Worm (Caenorhabditis elegans): ENCODE measurements around the gene gst-44.
"Not testable (repeated sequence)": the region's sequence is repeated elsewhere in the genome, so short reads cannot be mapped to it uniquely, and the experiment has no call there.

The gst-44 gene

DNA sequence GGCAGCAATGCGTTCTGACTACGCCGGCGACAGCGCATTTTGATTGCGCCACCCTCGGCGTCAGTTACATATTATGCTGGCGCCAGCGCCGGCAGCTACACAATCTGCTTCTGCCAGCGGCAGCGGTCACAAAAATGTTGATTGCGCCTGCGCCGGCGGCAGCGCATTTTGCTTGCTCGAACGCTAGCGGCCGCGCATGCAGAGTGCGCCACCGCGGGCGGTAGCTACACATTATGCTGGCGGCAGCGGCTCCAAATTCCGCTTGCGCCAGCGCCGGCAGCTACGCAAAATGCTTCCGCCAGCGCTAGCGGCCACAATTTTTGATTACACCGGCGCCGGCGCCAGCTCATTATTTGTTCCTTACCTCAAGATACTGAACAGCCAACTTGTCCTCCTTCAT is 13.5 kb upstream of the gst-44 start:
- TF ChIP-seq zag-1 (tag; optimal IDR thresholded peaks at IDR 0.05) (no peak), egl-27 (tag; optimal IDR thresholded peaks at IDR 0.05) (no peak), elt-3 (tag; optimal IDR thresholded peaks at IDR 0.05) (no peak), pha-4 (tag; optimal IDR thresholded peaks at IDR 0.05) (no peak), pqm-1 (tag; optimal IDR thresholded peaks at IDR 0.05) (no peak), lin-39 (tag; optimal IDR thresholded peaks at IDR 0.05) (no peak), daf-12 (tag; optimal IDR thresholded peaks at IDR 0.05) (no peak), nhr-25 (tag; optimal IDR thresholded peaks at IDR 0.05) (no peak), nhr-67 (tag; optimal IDR thresholded peaks at IDR 0.05) (no peak), ztf-4 (tag; optimal IDR thresholded peaks at IDR 0.05) (no peak), nhr-43 (tag; optimal IDR thresholded peaks at IDR 0.05; ENCODE audit: poor library complexity, severe bottlenecking) (no peak), nhr-237 (tag; optimal IDR thresholded peaks at IDR 0.05) (no peak), unc-39 (tag; optimal IDR thresholded peaks at IDR 0.05) (no peak), R02D3.7 (tag; optimal IDR thresholded peaks at IDR 0.05) (no peak), nhr-76 (tag; optimal IDR thresholded peaks at IDR 0.05) (no peak), ZK546.5 (tag; optimal IDR thresholded peaks at IDR 0.05) (no peak), mml-1 (tag; optimal IDR thresholded peaks at IDR 0.05) (no peak)

DNA sequence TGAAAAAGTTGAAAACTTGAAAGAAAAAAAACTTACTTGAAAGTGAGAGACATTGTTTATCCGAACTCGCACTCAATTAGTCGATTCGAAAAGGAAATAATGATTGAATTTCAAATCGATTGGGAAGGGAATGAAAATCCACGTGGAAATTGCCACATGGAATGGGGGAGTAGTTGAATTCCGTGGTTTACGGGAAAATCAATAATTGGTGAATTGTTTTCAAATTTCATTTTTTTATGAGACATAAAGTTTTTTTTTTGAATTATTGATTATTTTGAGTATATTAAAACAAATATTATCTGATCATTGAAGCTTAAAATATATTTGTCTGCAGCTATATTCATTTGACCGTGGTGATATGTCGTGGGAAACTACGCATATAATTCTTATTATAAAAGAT is 12.8 kb upstream of the gst-44 start, which contains the start of gene F13A7.1:
TSS of gene F13A7.1 (minus strand) at position 101 of the 400 bp plus-strand sequence.
- TF ChIP-seq R02D3.7 (tag; optimal IDR thresholded peaks at IDR 0.05) = no peak
- no peak for TF ChIP-seq nhr-67 (tag; optimal IDR thresholded peaks at IDR 0.05)
- no peak for TF ChIP-seq fkh-2 (tag; optimal IDR thresholded peaks at IDR 0.05)
- TF ChIP-seq ceh-16 (tag; optimal IDR thresholded peaks at IDR 0.05) = no peak
- no peak for TF ChIP-seq tbx-2 (tag; optimal IDR thresholded peaks at IDR 0.05)
- TF ChIP-seq snpc-4 (tag; optimal IDR thresholded peaks at IDR 0.05) = no peak

DNA sequence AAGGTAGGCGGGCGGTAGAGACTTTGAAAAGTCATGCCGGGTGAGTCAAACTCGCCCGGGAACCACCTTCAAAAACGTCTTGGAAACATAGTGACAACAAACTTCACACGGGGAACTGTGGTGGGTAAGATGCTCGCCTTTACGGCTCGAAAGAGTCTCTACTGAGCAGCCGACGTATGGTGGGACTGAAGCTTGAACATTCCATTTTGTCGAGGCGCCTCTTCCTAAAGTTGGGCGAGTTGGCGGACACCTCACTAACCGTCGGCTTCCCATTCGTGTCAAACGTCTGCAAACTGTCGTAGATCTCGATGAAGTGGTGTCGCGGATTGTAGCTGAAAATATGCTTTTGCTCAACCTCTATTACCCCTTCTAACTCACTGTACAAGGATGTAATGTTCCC is 7.7 kb upstream of the gst-44 start:
- TF ChIP-seq ceh-82 (tag; optimal IDR thresholded peaks at IDR 0.05) = no peak
- TF ChIP-seq R02D3.7 (tag; optimal IDR thresholded peaks at IDR 0.05) = no peak
- TF ChIP-seq sea-2 (GFP tag; optimal IDR thresholded peaks at IDR 0.05) = no peak
- TF ChIP-seq nhr-28 (tag; optimal IDR thresholded peaks at IDR 0.05) = no peak
- TF ChIP-seq egl-27 (tag; optimal IDR thresholded peaks at IDR 0.05) = no peak
- TF ChIP-seq ZK546.5 (tag; optimal IDR thresholded peaks at IDR 0.05) = no peak
- TF ChIP-seq tbx-2 (tag; optimal IDR thresholded peaks at IDR 0.05) = no peak
- TF ChIP-seq lsy-12 (tag; optimal IDR thresholded peaks at IDR 0.05) = no peak
- no peak for TF ChIP-seq unc-62 (GFP tag; optimal IDR thresholded peaks at IDR 0.05)
- TF ChIP-seq daf-12 (tag; optimal IDR thresholded peaks at IDR 0.05) = no peak
- TF ChIP-seq nhr-237 (tag; optimal IDR thresholded peaks at IDR 0.05) = no peak
- TF ChIP-seq mdl-1 (tag; optimal IDR thresholded peaks at IDR 0.05) = no peak
- no peak for TF ChIP-seq egl-5 (tag; optimal IDR thresholded peaks at IDR 0.05)
- no peak for TF ChIP-seq fos-1 (tag; optimal IDR thresholded peaks at IDR 0.05)
- no peak for TF ChIP-seq lin-39 (tag; optimal IDR thresholded peaks at IDR 0.05)
- TF ChIP-seq mml-1 (tag; optimal IDR thresholded peaks at IDR 0.05) = no peak
- no peak for TF ChIP-seq eor-1 (tag; optimal IDR thresholded peaks at IDR 0.05)

DNA sequence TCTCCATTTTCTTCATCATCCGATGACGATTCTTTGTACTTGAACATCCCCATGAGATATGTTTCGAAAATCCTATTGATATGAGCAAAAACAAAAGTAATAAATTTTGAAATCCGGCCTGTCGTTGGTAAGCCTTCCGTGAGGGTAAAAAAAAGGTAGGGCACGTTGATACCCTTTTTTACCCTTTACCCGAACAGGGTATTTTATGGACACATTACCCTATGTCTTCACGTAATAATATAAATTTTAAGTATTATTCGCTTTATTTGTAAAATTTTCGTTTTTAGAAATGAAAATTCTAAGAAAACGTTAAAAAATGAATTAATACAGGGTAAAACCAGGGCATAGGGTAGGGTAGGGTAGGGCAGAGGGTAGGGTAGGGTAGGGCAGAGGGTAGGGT is 7.0 kb upstream of the gst-44 start, which contains the start of gene F13A7.7:
TSS of gene F13A7.7 (minus strand) at position 101 of the 400 bp plus-strand sequence.
- TF ChIP-seq fos-1 (tag; optimal IDR thresholded peaks at IDR 0.05); ama-1 (optimal IDR thresholded peaks at IDR 0.05); unc-39 (tag; optimal IDR thresholded peaks at IDR 0.05): not testable (repeated sequence)

DNA sequence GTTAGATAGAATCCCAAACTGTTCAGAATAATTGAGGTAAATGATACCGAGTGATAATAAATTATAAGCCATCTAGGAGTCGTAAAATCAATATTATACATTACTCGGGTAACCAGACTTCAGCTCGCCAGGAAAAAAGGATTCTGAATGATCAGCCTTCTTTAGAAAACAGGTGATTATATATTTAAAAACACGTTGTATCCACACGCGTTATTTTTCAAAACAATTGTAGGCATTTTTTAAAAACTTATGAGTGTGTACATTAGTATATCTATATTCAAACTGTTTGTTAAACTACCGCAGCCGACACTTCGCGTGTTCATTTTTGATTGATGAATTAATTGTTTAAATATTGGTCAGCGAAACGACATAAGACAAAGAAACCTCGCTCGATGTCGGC is 2.4 kb upstream of the gst-44 start, which contains the start of gene sri-65:
TSS of gene sri-65 (minus strand) at position 101 of the 400 bp plus-strand sequence.
- TF ChIP-seq tbx-2 (tag; optimal IDR thresholded peaks at IDR 0.05) (no peak), pqm-1 (tag; optimal IDR thresholded peaks at IDR 0.05) (no peak), fkh-2 (tag; optimal IDR thresholded peaks at IDR 0.05) (no peak), nhr-23 (tag; optimal IDR thresholded peaks at IDR 0.05) (no peak), pha-4 (tag; optimal IDR thresholded peaks at IDR 0.05) (no peak), skn-1 (tag; optimal IDR thresholded peaks at IDR 0.05) (no peak), ztf-11 (tag; optimal IDR thresholded peaks at IDR 0.05) (no peak), ceh-28 (tag; optimal IDR thresholded peaks at IDR 0.05) (no peak), R02D3.7 (tag; optimal IDR thresholded peaks at IDR 0.05) (no peak), lin-15B (tag; optimal IDR thresholded peaks at IDR 0.05) (no peak), jun-1 (tag; optimal IDR thresholded peaks at IDR 0.05) (no peak), ama-1 (optimal IDR thresholded peaks at IDR 0.05) (no peak), aly-2 (tag; optimal IDR thresholded peaks at IDR 0.05) (no peak), sea-2 (GFP tag; optimal IDR thresholded peaks at IDR 0.05) (no peak)
